Worm (Caenorhabditis elegans) whole organism, dauer: ENCODE data around the gene rpb-6.

Experiments used
- unc-62 ChIP-seq: sonication (generic microtip); optimal IDR thresholded peaks from 2 replicates; lab custom pipeline; 2017; ENCODE audit warnings: missing biosample characterization, missing genetic modification reagents, missing genetic modification characterization

The rpb-6 gene

DNA sequence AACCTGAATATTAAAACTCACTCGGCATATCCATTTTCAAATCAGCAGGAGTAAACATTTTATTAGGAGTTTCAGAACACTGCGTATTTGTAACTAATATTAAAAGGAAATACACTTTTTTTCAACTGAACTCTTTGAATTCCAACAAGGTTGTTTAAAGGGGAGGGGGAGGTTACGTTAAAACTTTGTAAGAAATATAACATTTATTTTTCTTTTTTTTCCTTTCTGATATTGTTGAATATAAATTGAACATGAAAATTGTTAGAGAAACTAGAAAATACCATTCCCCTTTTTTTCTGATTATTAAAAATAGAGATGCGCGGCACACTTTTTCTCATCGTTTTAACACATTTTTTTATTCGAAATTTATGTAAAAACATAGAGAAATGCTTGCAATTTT is 18.9 kb downstream of the rpb-6 start, which contains the start of gene C14A4.8:
C14A4.8 (minus strand) TSS at position 101 of the 400 bp plus-strand sequence.
- no peak for TF ChIP-seq unc-62 (GFP tag; lab: Kevin White, UChicago)

DNA sequence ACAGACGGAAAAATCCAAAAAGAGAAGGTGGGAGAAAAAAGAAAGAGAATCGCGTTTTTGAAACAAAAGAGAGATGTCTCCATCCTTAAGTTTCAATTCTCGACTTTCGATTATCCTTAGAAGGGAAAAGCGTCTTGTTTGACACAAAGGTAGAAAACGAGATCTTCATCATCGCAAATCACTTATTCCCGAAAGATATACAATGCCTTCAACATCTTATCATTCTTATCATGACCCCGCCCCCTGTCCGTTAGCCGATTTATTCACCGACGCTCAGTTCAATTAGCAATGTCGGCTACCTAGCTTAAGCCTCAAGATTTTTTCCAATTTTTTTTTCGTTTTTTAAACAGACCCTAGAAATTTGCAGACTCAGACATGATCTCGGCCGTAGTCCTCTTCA is 19.8 kb downstream of the rpb-6 start, which contains the start of gene C14A4.9:
C14A4.9 (plus strand) TSS at position 368 of the 400 bp plus-strand sequence.
- no peak for TF ChIP-seq unc-62 (GFP tag; lab: Kevin White, UChicago)

DNA sequence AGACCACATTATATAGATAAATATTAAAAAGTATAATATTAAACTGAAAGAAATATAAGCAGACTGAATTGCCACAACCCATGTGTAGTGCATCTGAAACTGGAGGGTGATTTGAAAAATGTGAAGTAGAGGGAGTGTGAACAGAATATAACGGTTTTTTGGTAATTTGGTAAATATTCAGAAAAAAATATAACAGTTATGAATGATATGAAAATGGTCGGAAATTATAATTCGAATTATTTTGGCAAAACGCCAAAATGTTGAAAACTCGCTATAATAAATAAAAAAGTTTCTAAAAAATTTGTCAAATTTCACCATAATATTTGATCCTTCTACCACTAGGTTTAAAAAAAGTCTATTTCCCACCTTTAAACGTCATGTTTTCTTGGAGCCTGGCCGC is 23.0 kb downstream of the rpb-6 start, which contains the start of gene srv-2:
srv-2 (minus strand) TSS at position 101 of the 400 bp plus-strand sequence.
- no peak for TF ChIP-seq unc-62 (GFP tag; lab: Kevin White, UChicago)

DNA sequence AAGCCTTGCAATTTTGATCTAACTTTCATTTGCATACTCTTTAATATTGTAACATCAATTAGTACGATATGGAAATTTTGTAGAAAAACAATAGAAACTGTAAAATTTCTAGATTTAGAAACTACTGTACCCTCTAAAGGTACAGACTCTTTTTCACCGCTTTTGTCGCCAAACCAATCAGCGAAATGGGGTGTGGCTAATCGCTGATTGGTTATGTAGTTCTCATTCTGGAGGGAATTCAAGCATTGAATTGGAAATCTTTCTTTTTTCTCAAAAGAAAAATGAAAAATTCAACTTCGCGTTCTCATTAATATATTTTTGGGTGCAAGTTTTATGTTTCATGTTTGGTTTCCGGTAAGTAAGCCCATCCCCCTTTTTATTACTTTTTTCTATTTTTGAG is 24.4 kb downstream of the rpb-6 start:
- TF ChIP-seq unc-62 (GFP tag; lab: Kevin White, UChicago) = no peak

DNA sequence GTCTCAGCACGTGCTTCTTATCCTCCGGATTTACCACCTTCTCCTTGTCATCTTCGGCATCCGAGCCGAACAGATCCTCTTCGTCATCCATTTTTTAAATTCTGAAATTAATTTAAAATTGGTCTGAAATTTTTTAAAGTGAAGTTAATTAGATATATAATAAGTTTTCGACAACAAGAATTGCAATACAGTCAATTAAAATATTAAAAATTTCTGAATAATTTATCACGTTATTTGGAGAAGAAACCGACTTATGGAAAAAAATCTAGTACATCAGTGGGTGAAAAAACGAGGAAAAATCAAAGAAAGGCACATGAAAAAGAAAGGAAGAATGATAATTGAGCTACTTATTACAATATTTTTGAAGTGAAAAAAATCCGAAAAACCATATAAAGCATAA is 26.3 kb downstream of the rpb-6 start, which contains the start of gene taf-13:
taf-13 (minus strand) TSS at position 101 of the 400 bp plus-strand sequence.
- no peak for TF ChIP-seq unc-62 (GFP tag; lab: Kevin White, UChicago)

DNA sequence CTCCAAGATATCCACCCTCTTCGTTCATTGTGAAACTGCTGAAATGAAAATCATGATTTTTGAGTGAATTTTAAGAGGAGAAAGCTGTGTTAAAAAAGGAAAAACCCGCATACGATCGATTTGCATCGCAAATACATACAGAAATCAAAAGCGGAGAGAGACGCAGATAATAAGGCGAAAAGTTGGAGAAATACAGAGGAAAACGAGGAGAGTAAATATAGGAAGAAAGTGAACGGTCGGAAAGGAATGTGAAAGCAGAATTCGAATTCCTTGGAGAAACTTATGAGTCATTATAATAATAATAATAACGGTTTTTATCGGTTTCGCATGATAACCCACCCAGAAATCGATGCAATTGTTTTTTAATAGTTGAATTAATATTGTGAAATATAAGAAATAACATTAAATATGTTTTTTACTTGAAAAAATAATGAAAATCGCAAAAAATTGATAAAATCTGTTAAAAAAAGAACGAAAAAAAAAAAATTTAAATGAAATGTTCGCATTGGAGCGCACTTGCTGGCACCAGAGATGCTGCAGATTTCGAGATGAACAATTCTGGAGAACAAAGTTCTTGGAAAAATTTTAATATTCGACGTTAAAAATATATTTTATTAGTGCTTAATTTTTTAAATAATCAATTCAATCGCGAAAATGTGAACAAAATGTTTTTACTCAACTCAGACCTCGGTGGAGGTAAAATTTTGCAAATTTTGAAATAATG is 28.2 kb downstream of the rpb-6 start, which contains the start of gene ccm-3:
ccm-3 (minus strand) TSS at position 38 of the 724 bp plus-strand sequence.
- TF ChIP-seq unc-62 (GFP tag; lab: Kevin White, UChicago) = no peak

DNA sequence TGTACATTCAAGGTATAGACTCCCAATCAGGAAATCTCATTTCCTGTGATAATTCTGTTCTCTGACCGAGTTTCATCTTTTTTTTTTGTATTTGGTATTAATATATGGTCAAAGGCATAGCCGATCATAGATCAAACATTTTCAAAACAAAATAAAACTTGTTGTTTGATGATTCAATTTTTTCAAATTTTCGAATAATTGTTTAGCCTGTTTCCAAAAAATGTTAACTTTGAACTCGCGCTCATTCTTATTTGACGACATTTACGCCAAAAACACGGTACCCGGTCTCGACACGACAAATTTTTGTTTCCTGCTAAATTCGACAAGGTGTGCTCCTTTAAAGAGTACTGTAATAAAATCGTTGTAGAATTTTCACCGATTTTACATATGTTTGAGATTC is 29.6 kb downstream of the rpb-6 start:
- TF ChIP-seq unc-62 (GFP tag; lab: Kevin White, UChicago) = no peak

DNA sequence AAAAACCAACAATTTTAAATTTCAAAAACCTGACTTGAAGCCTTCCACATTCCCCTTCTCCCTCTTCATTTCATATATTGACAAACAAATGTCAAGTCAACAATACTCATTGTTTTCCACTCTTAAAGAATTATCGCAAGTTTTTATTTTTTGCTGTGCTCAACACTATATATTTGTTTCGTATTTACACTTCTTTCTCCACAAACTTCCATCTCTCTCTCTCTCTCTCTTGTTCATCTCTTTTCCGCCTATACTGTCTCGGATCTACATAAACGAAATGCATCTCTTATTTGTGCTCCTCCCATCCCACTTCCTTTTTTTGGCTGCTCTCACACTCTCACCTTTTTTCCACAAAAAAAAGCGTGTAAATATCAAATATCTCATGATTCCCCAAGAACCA is 33.6 kb downstream of the rpb-6 start, which contains the start of gene C14A4.12:
C14A4.12 (plus strand) TSS at position 301 of the 400 bp plus-strand sequence.
- TF ChIP-seq unc-62 (GFP tag; lab: Kevin White, UChicago) = no peak

DNA sequence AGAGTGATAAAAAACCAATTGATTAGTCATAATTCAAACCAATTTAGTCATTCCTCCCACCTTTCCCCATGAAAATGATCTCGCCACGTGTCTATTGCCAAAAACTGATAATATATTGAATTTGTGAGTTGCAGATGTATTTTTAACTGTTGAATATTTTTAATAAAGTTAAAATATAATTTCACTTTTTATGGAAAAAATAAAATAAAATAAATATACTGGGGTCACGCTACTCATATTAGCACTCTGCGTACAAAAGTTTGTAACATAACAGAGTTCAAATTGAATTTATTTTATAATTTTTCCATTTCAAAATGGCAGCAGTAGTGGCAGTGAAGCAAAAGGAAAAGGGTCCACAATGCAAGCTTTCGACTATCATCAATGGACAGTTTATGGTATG is 39.0 kb downstream of the rpb-6 start, which contains the start of gene C14A4.13:
C14A4.13 (plus strand) TSS at position 301 of the 400 bp plus-strand sequence.
- no peak for TF ChIP-seq unc-62 (GFP tag; lab: Kevin White, UChicago)

DNA sequence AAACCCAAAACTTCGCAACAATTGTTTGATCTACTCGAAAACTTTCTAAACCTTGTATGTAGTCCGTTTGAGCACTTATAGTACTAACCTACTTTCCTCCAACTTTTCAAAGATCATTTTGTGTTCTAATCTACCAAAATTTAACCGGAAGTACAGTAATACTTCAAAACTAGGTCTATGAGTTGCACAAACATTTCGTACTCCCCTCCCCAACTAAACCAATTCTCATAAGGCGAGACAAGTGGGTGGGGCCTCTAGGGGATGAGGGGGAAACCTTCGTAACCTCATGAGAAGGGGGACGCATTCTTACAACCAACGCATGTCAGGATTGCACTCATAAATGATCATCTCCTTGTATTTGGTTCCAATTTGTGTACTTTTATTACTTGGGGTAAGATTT is 42.8 kb downstream of the rpb-6 start, which contains the start of gene cutl-9:
cutl-9 (plus strand) TSS at position 301 of the 400 bp plus-strand sequence.
- no peak for TF ChIP-seq unc-62 (GFP tag; lab: Kevin White, UChicago)

DNA sequence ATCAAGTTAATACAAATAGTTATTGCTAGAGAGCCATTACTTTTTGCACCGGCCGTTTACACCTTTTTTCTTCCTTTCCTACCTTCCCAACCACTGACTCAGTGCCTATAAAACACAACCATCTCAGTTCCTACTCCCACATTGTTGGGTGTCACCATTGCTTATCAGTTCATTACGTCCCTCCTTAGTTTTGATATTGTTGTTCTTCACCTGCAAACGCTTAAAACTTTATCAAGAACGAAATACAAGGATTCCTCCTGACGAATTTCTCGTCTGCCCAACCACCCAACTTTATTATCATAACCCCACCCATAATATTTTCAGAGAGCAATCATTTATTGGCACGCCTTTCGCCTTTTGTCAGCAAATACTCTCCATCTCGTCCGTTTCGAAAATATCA is 47.9 kb downstream of the rpb-6 start:
- TF ChIP-seq unc-62 (GFP tag; lab: Kevin White, UChicago) = no peak

DNA sequence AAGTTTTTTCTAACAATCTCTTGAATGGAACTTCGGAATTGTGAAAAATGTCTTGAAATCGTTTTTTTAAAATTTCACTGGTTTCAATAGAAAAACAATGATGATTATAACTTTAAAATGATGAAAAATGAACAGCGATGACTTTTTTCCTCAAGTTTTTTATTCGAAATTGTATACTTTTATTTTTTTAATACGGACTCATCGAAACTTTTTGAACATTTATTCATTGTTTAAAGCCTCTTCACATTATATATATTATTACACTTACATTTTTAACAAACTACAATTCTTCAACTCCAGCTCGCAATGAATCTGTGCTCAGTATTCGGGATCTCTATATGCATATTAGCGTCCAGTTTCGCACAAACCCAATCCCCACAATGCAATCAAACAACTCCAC is 48.8 kb downstream of the rpb-6 start, which contains the start of gene M28.8:
M28.8 (plus strand) TSS at position 301 of the 400 bp plus-strand sequence.
- TF ChIP-seq unc-62 (GFP tag; lab: Kevin White, UChicago) = no peak
